Worm (Caenorhabditis elegans) whole organism, midembryonic: ENCODE results near the gene dbl-1.
A peak's percentile ranks its signal among the peaks of the same experiment; 100 is the strongest.

ENCODE experiments used
- T22C8.4 ChIP-seq: fragments of 200-800 bp; sonication (Bioruptor generic); IDR thresholded peaks from 2 replicates; pipeline ENCODE4 v1.3.6; 2022; ENCODE audit warnings: missing genetic modification characterization, missing compliant biosample characterization
- cog-1 ChIP-seq: sonication (generic microtip); optimal IDR thresholded peaks from 2 replicates; lab custom pipeline; 2016; ENCODE audit warnings: missing genetic modification characterization, missing compliant biosample characterization
- flt-1 ChIP-seq: fragments of 200-800 bp; sonication (Bioruptor generic); IDR thresholded peaks from 2 replicates; pipeline ENCODE4 v1.3.6; 2022; ENCODE audit warnings: missing genetic modification characterization, missing compliant biosample characterization
- klf-2 ChIP-seq: fragments of 200-800 bp; sonication (Bioruptor generic); conservative IDR thresholded peaks from 2 replicates; pipeline ENCODE4 v1.3.6; 2022; ENCODE audit warnings: missing genetic modification reagents, missing genetic modification characterization, missing compliant biosample characterization
- med-1 ChIP-seq: sonication (generic microtip); optimal IDR thresholded peaks from 2 replicates; lab custom pipeline; 2017; ENCODE audit warnings: missing genetic modification characterization, mild to moderate bottlenecking, missing compliant biosample characterization, antibody characterized with exemption, missing genetic modification reagents; ENCODE audit not compliant: insufficient read depth
- ref-1 ChIP-seq: fragments of 200-800 bp; sonication (Bioruptor generic); conservative IDR thresholded peaks from 2 replicates; pipeline ENCODE4 v1.3.6; 2022; ENCODE audit warnings: missing genetic modification reagents, missing genetic modification characterization, missing compliant biosample characterization
- tab-1 ChIP-seq: fragments of 200-800 bp; sonication (Bioruptor generic); IDR thresholded peaks from 2 replicates; pipeline ENCODE4 v1.3.6; 2022; ENCODE audit warnings: missing genetic modification characterization, missing compliant biosample characterization
- ztf-23 ChIP-seq: fragments of 200-800 bp; sonication (Bioruptor generic); IDR thresholded peaks from 2 replicates; pipeline ENCODE4 v1.3.6; 2022; ENCODE audit warnings: missing genetic modification reagents, missing genetic modification characterization, missing compliant biosample characterization
- ztf-29 ChIP-seq: fragments of 200-800 bp; sonication (Bioruptor generic); IDR thresholded peaks from 2 replicates; pipeline ENCODE4 v1.3.6; 2022; ENCODE audit warnings: missing genetic modification reagents, missing genetic modification characterization, missing compliant biosample characterization

dbl-1 gene

DNA sequence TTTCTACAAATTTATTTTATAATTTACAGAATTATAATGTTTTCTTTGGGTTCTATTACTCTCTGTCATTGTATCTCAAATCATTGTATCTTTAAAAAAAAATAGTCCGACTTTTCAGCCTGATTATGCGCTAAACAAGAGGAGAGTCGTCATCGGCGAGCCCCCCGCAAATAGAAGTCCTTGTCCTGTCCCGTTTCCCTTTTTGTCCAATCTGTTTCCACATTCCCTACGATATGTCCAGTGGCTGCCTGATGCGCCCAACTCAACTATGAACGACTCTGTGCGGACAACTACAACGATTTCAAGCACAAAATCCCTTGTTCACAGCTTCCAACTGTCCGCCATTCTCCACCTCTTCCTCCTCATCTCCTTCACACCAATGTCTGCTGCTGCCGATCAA is at the start of gene dbl-1:
TSS of gene dbl-1 (plus strand) at position 119 of the 400 bp plus-strand sequence.
- no peak for TF ChIP-seq ref-1
- no peak for TF ChIP-seq T22C8.4 (GFP tag; lab: Robert Waterston, UW)
- no peak for TF ChIP-seq cog-1
- no peak for TF ChIP-seq flt-1
- TF ChIP-seq ztf-23 (GFP tag; lab: Robert Waterston, UW): no peak
- TF ChIP-seq ztf-29: no peak
- TF ChIP-seq klf-2: no peak
- no peak for TF ChIP-seq med-1
- TF ChIP-seq tab-1 (GFP tag; lab: Robert Waterston, UW): no peak

ce11 chrV:6709050-6709683 is 48.8 kb upstream of the dbl-1 start, which contains the start of gene dlst-1:
Gene dlst-1 (minus strand): TSS chrV:6709101.
- TF ChIP-seq ref-1 (0 out of 2 replicates have a peak, but pooled peaks have one; percentile 23), cog-1 (no peak), ztf-29 (no peak), tab-1 (GFP tag; lab: Robert Waterston, UW) (peak; percentile 80), flt-1 (peak; percentile 73), T22C8.4 (GFP tag; lab: Robert Waterston, UW) (no peak), klf-2 (0 out of 2 replicates have a peak, but pooled peaks have one; percentile 28), ztf-23 (GFP tag; lab: Robert Waterston, UW) (peak; percentile 82), med-1 (peak; percentile 77)

ce11 chrV:6710462-6710861 is 47.5 kb upstream of the dbl-1 start, which contains the start of gene sna-1:
Gene sna-1 (minus strand): TSS chrV:6710679.
- TF ChIP-seq ztf-23 (GFP tag; lab: Robert Waterston, UW): no peak
- no peak for TF ChIP-seq med-1
- TF ChIP-seq cog-1: no peak
- no peak for TF ChIP-seq tab-1 (GFP tag; lab: Robert Waterston, UW)
- no peak for TF ChIP-seq ztf-29
- TF ChIP-seq T22C8.4 (GFP tag; lab: Robert Waterston, UW): no peak
- TF ChIP-seq flt-1: no peak
- TF ChIP-seq klf-2: no peak
- TF ChIP-seq ref-1: no peak

ce11 chrV:6718232-6718631 is 39.7 kb upstream of the dbl-1 start, which contains the start of gene srg-30:
Gene srg-30 (minus strand): TSS chrV:6718332.
- TF ChIP-seq ref-1 (no peak), med-1 (no peak), ztf-23 (GFP tag; lab: Robert Waterston, UW) (no peak), T22C8.4 (GFP tag; lab: Robert Waterston, UW) (no peak), cog-1 (no peak), ztf-29 (no peak), klf-2 (no peak), flt-1 (no peak), tab-1 (GFP tag; lab: Robert Waterston, UW) (no peak)

- no peak for TF ChIP-seq cog-1
- no peak for TF ChIP-seq ref-1
- no peak for TF ChIP-seq T22C8.4 (GFP tag; lab: Robert Waterston, UW)
Measured at ce11 chrV:6722378-6722777, 35.6 kb upstream of the dbl-1 start, which contains the start of gene ZC487.2. Gene ZC487.2 (minus strand): TSS chrV:6722478.

DNA sequence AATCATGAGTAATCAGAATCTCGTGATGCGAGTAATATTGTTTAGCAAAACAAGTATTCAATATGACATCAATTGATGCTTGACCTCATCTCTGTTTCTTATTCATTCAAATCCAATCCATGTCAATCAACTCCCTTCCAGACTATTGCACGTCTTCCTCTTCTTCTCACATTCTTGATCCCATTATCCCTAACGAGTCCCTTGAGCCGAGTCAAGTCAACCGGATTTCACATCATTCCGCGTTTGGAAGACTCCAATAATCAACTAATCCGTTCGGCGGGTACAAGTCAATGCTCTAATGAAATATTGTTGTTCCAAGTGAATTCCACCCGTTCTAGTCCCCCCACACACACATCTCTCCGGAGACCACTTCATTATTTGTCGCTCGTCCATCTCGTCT is 31.7 kb upstream of the dbl-1 start:
- no peak for TF ChIP-seq med-1
- TF ChIP-seq ztf-23 (GFP tag; lab: Robert Waterston, UW): no peak
- TF ChIP-seq klf-2: no peak
- no peak for TF ChIP-seq ref-1
- no peak for TF ChIP-seq ztf-29
- TF ChIP-seq tab-1 (GFP tag; lab: Robert Waterston, UW): no peak
- no peak for TF ChIP-seq cog-1
- TF ChIP-seq flt-1: no peak
- no peak for TF ChIP-seq T22C8.4 (GFP tag; lab: Robert Waterston, UW)

DNA sequence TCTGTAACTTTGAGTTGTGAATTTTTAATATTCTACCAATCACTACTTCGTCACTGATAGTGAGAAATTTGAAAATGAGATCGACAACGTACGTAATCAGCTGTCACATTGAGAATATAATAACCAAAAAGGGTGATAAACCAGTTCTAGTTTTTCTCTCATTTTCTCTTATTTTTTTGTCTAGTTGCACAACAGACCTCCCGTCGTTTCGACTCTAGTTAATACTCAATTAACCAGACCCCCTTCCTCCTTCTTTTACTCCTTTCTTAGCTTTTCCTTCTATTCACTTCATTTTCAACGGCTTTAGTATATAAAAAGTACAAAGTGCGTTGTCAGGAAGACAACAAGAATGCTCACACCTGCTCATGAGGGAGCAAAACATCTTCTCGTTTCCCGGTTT is 30.7 kb upstream of the dbl-1 start, which contains the start of gene ZC487.1:
TSS of gene ZC487.1 (plus strand) at position 301 of the 400 bp plus-strand sequence.
- no peak for TF ChIP-seq T22C8.4 (GFP tag; lab: Robert Waterston, UW)
- no peak for TF ChIP-seq tab-1 (GFP tag; lab: Robert Waterston, UW)
- no peak for TF ChIP-seq klf-2
- no peak for TF ChIP-seq flt-1
- no peak for TF ChIP-seq ztf-29
- no peak for TF ChIP-seq ztf-23 (GFP tag; lab: Robert Waterston, UW)
- TF ChIP-seq ref-1: no peak
- no peak for TF ChIP-seq cog-1
- no peak for TF ChIP-seq med-1

- TF ChIP-seq med-1 (no peak), flt-1 (no peak), cog-1 (no peak)
Measured at ce11 chrV:6731594-6731993, 26.3 kb upstream of the dbl-1 start, which contains the start of gene grl-9. Gene grl-9 (minus strand): TSS chrV:6731694.

DNA sequence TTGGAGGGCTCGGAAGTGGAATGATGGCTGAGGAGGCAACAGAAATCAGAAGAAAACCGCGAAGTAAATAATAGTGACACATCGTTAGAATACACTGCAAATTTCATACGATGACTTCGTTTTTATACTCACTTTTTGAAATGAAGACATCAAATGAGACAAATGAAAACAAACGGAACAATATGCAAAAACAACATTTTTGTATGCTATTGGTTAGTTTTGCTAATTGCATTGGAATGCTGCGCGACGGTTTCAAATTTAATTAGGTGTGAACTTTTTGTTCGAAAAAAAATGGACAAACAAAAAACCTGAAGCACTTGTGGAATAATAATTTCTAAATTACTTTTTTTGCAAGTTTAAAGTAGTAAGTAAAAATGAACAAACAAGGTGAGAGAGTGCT is 24.9 kb upstream of the dbl-1 start, which contains the start of gene grl-8:
TSS of gene grl-8 (minus strand) at position 101 of the 400 bp plus-strand sequence.
- no peak for TF ChIP-seq flt-1
- TF ChIP-seq T22C8.4 (GFP tag; lab: Robert Waterston, UW): no peak
- no peak for TF ChIP-seq ztf-23 (GFP tag; lab: Robert Waterston, UW)
- TF ChIP-seq ref-1: no peak
- TF ChIP-seq tab-1 (GFP tag; lab: Robert Waterston, UW): no peak
- no peak for TF ChIP-seq klf-2
- TF ChIP-seq cog-1: no peak
- TF ChIP-seq ztf-29: no peak
- no peak for TF ChIP-seq med-1

DNA sequence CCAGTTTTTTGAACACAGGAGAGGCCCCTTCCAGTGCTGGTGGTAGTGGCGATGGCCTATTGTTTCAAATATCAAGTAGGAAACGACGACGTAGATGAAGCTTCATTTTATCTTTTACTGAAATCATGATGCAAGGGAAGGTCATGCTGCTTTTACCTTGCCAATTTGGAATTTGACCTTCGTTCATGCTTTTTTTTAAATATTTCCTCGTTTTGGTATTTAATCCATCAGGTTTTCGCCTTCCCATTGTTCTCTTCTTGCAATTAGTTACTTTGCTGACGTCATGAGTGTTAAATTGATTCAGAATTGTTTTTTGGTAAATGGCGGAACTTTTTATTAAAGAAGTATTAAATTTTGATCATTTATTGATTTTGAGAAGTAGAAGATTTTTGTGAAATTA is 21.8 kb upstream of the dbl-1 start:
- TF ChIP-seq ztf-29 (no peak), tab-1 (GFP tag; lab: Robert Waterston, UW) (no peak), klf-2 (no peak), med-1 (no peak), ztf-23 (GFP tag; lab: Robert Waterston, UW) (no peak), ref-1 (no peak), T22C8.4 (GFP tag; lab: Robert Waterston, UW) (no peak), flt-1 (no peak), cog-1 (no peak)

DNA sequence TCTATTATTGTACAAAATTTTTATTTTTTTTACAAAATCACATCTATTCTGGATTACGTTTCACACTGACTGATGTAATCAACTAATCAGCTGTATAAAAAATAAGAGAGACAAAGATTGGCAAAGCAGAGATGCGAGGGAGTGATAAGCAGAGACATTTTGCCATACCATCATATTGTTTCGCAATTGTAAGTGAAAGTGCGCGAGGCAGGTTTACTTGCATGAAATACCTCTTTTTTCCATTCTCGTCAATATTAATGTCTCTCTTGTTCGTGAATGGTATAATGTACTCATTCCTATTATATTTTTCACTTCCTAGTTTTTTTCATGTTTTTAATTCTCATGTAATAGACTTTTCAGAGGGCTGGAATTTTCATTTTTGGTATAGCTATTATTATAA is 21.1 kb upstream of the dbl-1 start:
- TF ChIP-seq ztf-29 (no peak), cog-1 (no peak), flt-1 (no peak), ztf-23 (GFP tag; lab: Robert Waterston, UW) (no peak), med-1 (no peak), tab-1 (GFP tag; lab: Robert Waterston, UW) (no peak), klf-2 (no peak), ref-1 (no peak), T22C8.4 (GFP tag; lab: Robert Waterston, UW) (no peak)
